Worm (Caenorhabditis elegans): ENCODE measurements around the gene Y54F10AM.11.
A peak's percentile ranks its signal among the peaks of the same experiment; 100 is the strongest.

Y54F10AM.11 gene

DNA sequence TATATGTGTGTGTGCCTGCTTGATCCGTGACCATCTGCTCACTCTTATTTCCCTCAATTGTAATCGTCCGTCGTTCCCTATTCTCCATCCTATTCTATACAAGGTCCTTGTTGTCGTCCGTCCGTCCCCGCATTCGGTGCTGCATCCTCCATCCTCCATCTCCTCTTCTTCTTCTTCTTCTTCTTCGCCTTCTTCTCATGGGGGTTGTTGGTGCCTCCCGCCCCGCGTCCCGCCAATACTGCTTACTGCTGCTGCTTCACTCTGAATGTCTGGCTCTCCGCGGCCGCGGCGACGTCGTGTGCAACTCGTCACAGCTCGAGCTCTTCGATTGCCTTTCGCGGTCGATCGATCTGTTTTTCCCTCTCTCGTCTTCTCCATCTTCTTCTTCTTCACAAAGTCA, 28.7 kb downstream of the Y54F10AM.11 start:
- TF ChIP-seq dpl-1 (GFP tag; optimal IDR thresholded peaks at IDR 0.05), result peak in 1 of 3 experiments; percentile 33
- TF ChIP-seq zag-1 (tag; optimal IDR thresholded peaks at IDR 0.05), result no peak
- TF ChIP-seq fkh-10 (GFP tag; optimal IDR thresholded peaks at IDR 0.05), result peak; percentile 53
- peak; percentile 45 for TF ChIP-seq unc-86 (tag; optimal IDR thresholded peaks at IDR 0.05)
- TF ChIP-seq lin-35 (GFP tag; optimal IDR thresholded peaks at IDR 0.05), result peak in 1 of 2 experiments; percentile 26
- peak; percentile 16 for TF ChIP-seq tbx-2 (tag; optimal IDR thresholded peaks at IDR 0.05)
- TF ChIP-seq lin-14 (GFP tag; optimal IDR thresholded peaks at IDR 0.05), result peak; percentile 80
- peak; percentile 45 for TF ChIP-seq nhr-47 (tag; optimal IDR thresholded peaks at IDR 0.05)
- TF ChIP-seq lsy-2 (tag; optimal IDR thresholded peaks at IDR 0.05), result peak in 1 of 2 experiments; percentile 7
- TF ChIP-seq pax-3 (tag; optimal IDR thresholded peaks at IDR 0.05), result no peak
- peak; percentile 40 for TF ChIP-seq nhr-71 (tag; optimal IDR thresholded peaks at IDR 0.05)
- TF ChIP-seq ceh-82 (tag; optimal IDR thresholded peaks at IDR 0.05), result peak in 2 of 3 experiments; percentile 9 to 61
- TF ChIP-seq mep-1 (tag; optimal IDR thresholded peaks at IDR 0.05), result peak; percentile 28
- peak; percentile 14; the same call in 1 of the 2 replicates for TF ChIP-seq mab-9 (GFP tag; IDR thresholded peaks at IDR 0.05)
- TF ChIP-seq ceh-8 (GFP tag; optimal IDR thresholded peaks at IDR 0.05), result no peak
- peak; percentile 45 for TF ChIP-seq swsn-7 (tag; optimal IDR thresholded peaks at IDR 0.05)
- TF ChIP-seq fkh-8 (tag; optimal IDR thresholded peaks at IDR 0.05), result peak; percentile 69
- peak; percentile 5 for TF ChIP-seq snu-23 (GFP tag; optimal IDR thresholded peaks at IDR 0.05)
- no peak for TF ChIP-seq elt-3 (tag; optimal IDR thresholded peaks at IDR 0.05)
- peak in 1 of 2 experiments; percentile 14 for TF ChIP-seq efl-1 (optimal IDR thresholded peaks at IDR 0.05)
- no peak for TF ChIP-seq efl-1 (GFP tag; optimal IDR thresholded peaks at IDR 0.05 in 1 of 2)

DNA sequence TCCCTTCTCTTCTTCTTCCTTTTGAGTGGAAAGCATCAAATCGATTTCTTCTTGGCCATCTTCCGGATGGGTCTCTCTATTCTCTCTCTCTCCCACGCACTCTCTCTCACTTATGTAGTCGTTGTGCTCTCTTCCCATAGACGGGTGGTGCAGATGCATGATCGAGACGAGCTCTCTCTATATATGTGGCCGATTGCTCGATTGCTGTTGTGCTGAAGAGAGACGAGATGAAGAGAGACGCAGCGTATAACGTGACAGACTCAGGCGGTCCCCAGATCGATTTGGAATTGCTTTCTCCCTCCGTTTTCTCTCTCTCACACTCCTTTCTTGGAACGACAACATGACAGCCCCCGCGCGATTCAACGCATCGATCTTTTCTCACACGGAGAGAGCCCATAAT, 31.1 kb downstream of the Y54F10AM.11 start:
- TF ChIP-seq dpl-1 (GFP tag; optimal IDR thresholded peaks at IDR 0.05) (peak in 1 of 3 experiments; percentile 28), egl-13 (tag; optimal IDR thresholded peaks at IDR 0.05) (peak; percentile 79), efl-1 (optimal IDR thresholded peaks at IDR 0.05) (peak; percentile 2 to 32), efl-1 (GFP tag; optimal IDR thresholded peaks at IDR 0.05 in 1 of 2) (peak in 1 of 2 experiments; percentile 18), jun-1 (tag; optimal IDR thresholded peaks at IDR 0.05) (peak; percentile 38), ceh-82 (tag; optimal IDR thresholded peaks at IDR 0.05) (peak in 1 of 3 experiments; percentile 30), nhr-47 (tag; optimal IDR thresholded peaks at IDR 0.05) (peak; percentile 73), hlh-17 (GFP tag; optimal IDR thresholded peaks at IDR 0.05; ENCODE audit: borderline replicate concordance) (no peak), swsn-7 (tag; optimal IDR thresholded peaks at IDR 0.05) (peak; percentile 56), tbx-2 (tag; optimal IDR thresholded peaks at IDR 0.05) (peak; percentile 59), pax-3 (tag; optimal IDR thresholded peaks at IDR 0.05) (no peak), dsc-1 (tag; optimal IDR thresholded peaks at IDR 0.05) (no peak), lin-14 (GFP tag; optimal IDR thresholded peaks at IDR 0.05) (peak; percentile 88), snpc-4 (tag; optimal IDR thresholded peaks at IDR 0.05) (peak; percentile 19), snu-23 (GFP tag; optimal IDR thresholded peaks at IDR 0.05) (peak; percentile 52), mdl-1 (tag; optimal IDR thresholded peaks at IDR 0.05) (peak in 1 of 2 experiments; percentile 37), nhr-237 (tag; optimal IDR thresholded peaks at IDR 0.05) (no peak), elt-3 (tag; optimal IDR thresholded peaks at IDR 0.05) (no peak), lin-13 (GFP tag; optimal IDR thresholded peaks at IDR 0.05) (peak; percentile 28), lsy-2 (tag; optimal IDR thresholded peaks at IDR 0.05) (peak; percentile 29 to 44), nhr-20 (tag; optimal IDR thresholded peaks at IDR 0.05) (no peak), unc-86 (tag; optimal IDR thresholded peaks at IDR 0.05) (peak; percentile 81), fkh-8 (tag; optimal IDR thresholded peaks at IDR 0.05) (peak; percentile 82), hlh-4 (tag; optimal IDR thresholded peaks at IDR 0.05) (no peak), nhr-85 (tag) (peak; percentile 50), mep-1 (tag; optimal IDR thresholded peaks at IDR 0.05) (peak; percentile 35), nhr-76 (tag; optimal IDR thresholded peaks at IDR 0.05) (no peak), xbp-1 (tag; optimal IDR thresholded peaks at IDR 0.05) (peak; percentile 15), nhr-71 (tag; optimal IDR thresholded peaks at IDR 0.05) (peak; percentile 72), ztf-11 (tag; optimal IDR thresholded peaks at IDR 0.05) (peak in 1 of 2 experiments; percentile 45)

- TF ChIP-seq pax-3 (tag; optimal IDR thresholded peaks at IDR 0.05) (no peak), fkh-8 (tag; optimal IDR thresholded peaks at IDR 0.05) (no peak), sup-37 (GFP tag; optimal IDR thresholded peaks at IDR 0.05) (no peak), nhr-77 (tag; optimal IDR thresholded peaks at IDR 0.05) (no peak), lin-13 (GFP tag; optimal IDR thresholded peaks at IDR 0.05) (no peak), C16A3.4 (tag; optimal IDR thresholded peaks at IDR 0.05) (no peak), ceh-88 (GFP tag; IDR thresholded peaks at IDR 0.05) (no peak), aly-2 (tag; optimal IDR thresholded peaks at IDR 0.05) (no peak), hlh-17 (GFP tag; optimal IDR thresholded peaks at IDR 0.05; ENCODE audit: borderline replicate concordance) (no peak), fkh-4 (tag; optimal IDR thresholded peaks at IDR 0.05; ENCODE audit: borderline replicate concordance) (no peak), vab-15 (tag; optimal IDR thresholded peaks at IDR 0.05) (no peak), nhr-20 (tag; optimal IDR thresholded peaks at IDR 0.05) (no peak), ceh-82 (tag; optimal IDR thresholded peaks at IDR 0.05) (no peak), pqm-1 (tag; optimal IDR thresholded peaks at IDR 0.05) (no peak), hlh-4 (tag; optimal IDR thresholded peaks at IDR 0.05) (no peak), skn-1 (tag; optimal IDR thresholded peaks at IDR 0.05) (no peak)
Measured at ce11 chrIII:2530313-2530712, 33.5 kb downstream of the Y54F10AM.11 start, which contains the start of gene cone-1. TSS of gene cone-1 (plus strand) at chrIII:2530613.
